Fruit fly (Drosophila melanogaster) whole organism, adult: ENCODE measurements around the gene CG43185.

Source experiments
- CG11617 ChIP-seq: fragments of 200-800 bp; sonication (Bioruptor generic); optimal IDR thresholded peaks from 2 replicates; lab custom pipeline; 2017; ENCODE audit warnings: mild to moderate bottlenecking, missing biosample characterization, missing genetic modification reagents, missing genetic modification characterization
- CG12768 ChIP-seq: fragments of 200-800 bp; sonication (Bioruptor generic); optimal IDR thresholded peaks from 2 replicates; lab custom pipeline; 2017; ENCODE audit warnings: missing biosample characterization, missing genetic modification characterization, mild to moderate bottlenecking, moderate library complexity, missing genetic modification reagents
- CG14711 ChIP-seq: fragments of 200-800 bp; sonication (Bioruptor generic); optimal IDR thresholded peaks from 2 replicates; lab custom pipeline; 2018; ENCODE audit warnings: missing biosample characterization, mild to moderate bottlenecking, missing genetic modification characterization, moderate library complexity
- CG1620 ChIP-seq: fragments of 200-800 bp; sonication (Bioruptor generic); optimal IDR thresholded peaks from 2 replicates; lab custom pipeline; 2016; ENCODE audit warnings: missing biosample characterization, missing genetic modification characterization
- CG33017 ChIP-seq: fragments of 200-800 bp; sonication (Bioruptor generic); optimal IDR thresholded peaks from 2 replicates; lab custom pipeline; 2018; ENCODE audit warnings: missing biosample characterization, mild to moderate bottlenecking, missing genetic modification characterization, moderate library complexity
- CG5204 ChIP-seq: fragments of 200-800 bp; sonication (Bioruptor generic); optimal IDR thresholded peaks from 2 replicates; lab custom pipeline; 2016; ENCODE audit warnings: missing biosample characterization, missing genetic modification characterization
- CG7045 ChIP-seq: fragments of 200-800 bp; sonication (Bioruptor generic); optimal IDR thresholded peaks from 2 replicates; lab custom pipeline; 2017; ENCODE audit warnings: missing biosample characterization, mild to moderate bottlenecking, missing genetic modification characterization
- CG7101 ChIP-seq: fragments of 200-800 bp; sonication (Bioruptor generic); optimal IDR thresholded peaks from 2 replicates; lab custom pipeline; 2018; ENCODE audit warnings: missing biosample characterization, mild to moderate bottlenecking, missing genetic modification characterization, moderate library complexity
- Clk ChIP-seq: fragments of 200-800 bp; sonication (Bioruptor generic); optimal IDR thresholded peaks from 2 replicates; lab custom pipeline; 2017; ENCODE audit warnings: missing biosample characterization, missing genetic modification characterization
- Crg-1 ChIP-seq: fragments of 200-800 bp; sonication (Bioruptor generic); optimal IDR thresholded peaks from 2 replicates; lab custom pipeline; 2016; ENCODE audit warnings: missing biosample characterization, missing genetic modification characterization
- Hr96 ChIP-seq: fragments of 200-800 bp; sonication (Bioruptor generic); optimal IDR thresholded peaks from 2 replicates; lab custom pipeline; 2016; ENCODE audit warnings: missing biosample characterization, missing genetic modification characterization
- Mnt ChIP-seq: fragments of 200-800 bp; sonication (Bioruptor generic); optimal IDR thresholded peaks from 2 replicates; lab custom pipeline; 2016; ENCODE audit warnings: missing biosample characterization, mild to moderate bottlenecking, missing genetic modification characterization
- bab1 ChIP-seq: fragments of 200-800 bp; sonication (Bioruptor generic); optimal IDR thresholded peaks from 3 replicates; lab custom pipeline; 2019; ENCODE audit warnings: missing biosample characterization, mild to moderate bottlenecking, missing genetic modification characterization, moderate library complexity
- cic ChIP-seq: fragments of 200-800 bp; sonication (Bioruptor generic); optimal IDR thresholded peaks from 2 replicates; lab custom pipeline; 2017; ENCODE audit warnings: missing biosample characterization, mild to moderate bottlenecking, missing genetic modification characterization, moderate library complexity
- cnc ChIP-seq, 2 experiments: fragments of >200 bp; optimal IDR thresholded peaks; 2 replicates each; lab custom pipeline; 2017
- kay ChIP-seq: fragments of 200-800 bp; sonication (Bioruptor generic); peaks from one replicate; lab custom pipeline; 2016; ENCODE audit warnings: missing biosample characterization, missing genetic modification characterization, borderline replicate concordance
- ovo ChIP-seq: fragments of 200-800 bp; sonication (Bioruptor generic); optimal IDR thresholded peaks from 2 replicates; lab custom pipeline; 2016; ENCODE audit warnings: missing biosample characterization, missing genetic modification characterization
- pad ChIP-seq: fragments of 200-800 bp; sonication (Bioruptor generic); optimal IDR thresholded peaks from 3 replicates; lab custom pipeline; 2017; ENCODE audit warnings: missing biosample characterization, missing genetic modification characterization, mild to moderate bottlenecking, moderate library complexity, missing genetic modification reagents
- tj ChIP-seq: fragments of 200-800 bp; sonication (Bioruptor generic); optimal IDR thresholded peaks from 3 replicates; lab custom pipeline; 2017; ENCODE audit warnings: missing biosample characterization, mild to moderate bottlenecking, missing genetic modification characterization, moderate library complexity
- toe ChIP-seq: fragments of 200-800 bp; sonication (Bioruptor generic); optimal IDR thresholded peaks from 2 replicates; lab custom pipeline; 2016; ENCODE audit warnings: missing biosample characterization, missing genetic modification characterization

The CG43185 gene

dm6 chr2L:5893796-5894195, 9.1 kb downstream of the CG43185 start, which contains the start of gene Acp26Aa:
Acp26Aa (minus strand) TSS chr2L:5893896.
- no peak for TF ChIP-seq CG14711
- TF ChIP-seq tj (GFP tag; lab: Kevin White, UChicago), result peak; percentile 68

dm6 chr2L:5894533-5894932, 9.8 kb downstream of the CG43185 start:
- no peak for TF ChIP-seq CG14711
- TF ChIP-seq cic (GFP tag; lab: Kevin White, UChicago), result no peak
- no peak for TF ChIP-seq bab1 (GFP tag; lab: Kevin White, UChicago)

- no peak for TF ChIP-seq Mnt
- peak; percentile 98 for TF ChIP-seq tj (GFP tag; lab: Kevin White, UChicago)
- TF ChIP-seq cic (GFP tag; lab: Kevin White, UChicago), result peak; percentile 31
- peak; percentile 29 for TF ChIP-seq bab1 (GFP tag; lab: Kevin White, UChicago)
- TF ChIP-seq CG12768 (GFP tag; lab: Kevin White, UChicago), result no peak
Measured at dm6 chr2L:5899170-5899708, 14.6 kb downstream of the CG43185 start.

- TF ChIP-seq Clk, result no peak
- TF ChIP-seq Hr96, result no peak
- no peak for TF ChIP-seq bab1 (GFP tag; lab: Kevin White, UChicago)
- TF ChIP-seq CG33017, result no peak
- TF ChIP-seq Mnt, result no peak
- TF ChIP-seq Crg-1 (GFP tag; lab: Kevin White, UChicago), result no peak
- TF ChIP-seq CG7101, result no peak
- no peak for TF ChIP-seq CG12768 (GFP tag; lab: Kevin White, UChicago)
- no peak for TF ChIP-seq kay (GFP tag; lab: Kevin White, UChicago)
- no peak for TF ChIP-seq tj (GFP tag; lab: Kevin White, UChicago)
- no peak for TF ChIP-seq CG7045
- no peak for TF ChIP-seq CG14711
- TF ChIP-seq CG5204 (GFP tag; lab: Kevin White, UChicago), result no peak
- no peak for TF ChIP-seq pad (GFP tag; lab: Kevin White, UChicago)
- TF ChIP-seq CG1620 (GFP tag; lab: Kevin White, UChicago), result no peak
- no peak for TF ChIP-seq CG11617
- TF ChIP-seq cnc (optimal IDR thresholded peaks at IDR 0.05; lab: Kevin White, UChicago), result no peak
- TF ChIP-seq cic (GFP tag; lab: Kevin White, UChicago), result no peak
Measured at dm6 chr2L:5901553-5901952, 16.9 kb downstream of the CG43185 start.

- TF ChIP-seq toe (GFP tag; lab: Kevin White, UChicago) (no peak), cnc (optimal IDR thresholded peaks at IDR 0.05; lab: Kevin White, UChicago) (no peak), CG7101 (no peak), CG11617 (no peak), pad (GFP tag; lab: Kevin White, UChicago) (no peak), ovo (no peak), CG14711 (no peak)
Measured at dm6 chr2L:5902898-5903297, 18.2 kb downstream of the CG43185 start.

DNA sequence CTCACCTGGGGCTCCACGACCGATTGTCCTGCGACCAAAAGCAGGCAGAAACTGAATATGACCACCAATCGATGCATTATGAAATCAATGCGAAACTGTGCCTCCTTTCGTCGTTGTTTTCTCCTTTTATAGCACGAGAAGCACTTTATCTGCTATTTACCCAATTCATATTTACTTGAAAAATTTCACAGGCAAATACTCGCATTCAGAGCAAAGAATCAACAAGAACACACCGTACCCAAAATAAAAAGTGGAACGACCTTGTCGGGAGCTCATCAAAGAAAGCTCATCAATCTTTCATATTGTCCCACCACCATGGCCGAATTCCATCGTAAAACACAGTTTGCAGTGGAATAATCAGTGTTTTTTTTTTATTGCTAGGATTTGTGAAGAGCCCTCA, 19.9 kb downstream of the CG43185 start, which contains the start of gene CG9021:
TSS of gene CG9021 (minus strand) at position 105 of the 400 bp plus-strand sequence.
- TF ChIP-seq Mnt (no peak), Crg-1 (GFP tag; lab: Kevin White, UChicago) (no peak), tj (GFP tag; lab: Kevin White, UChicago) (no peak), CG12768 (GFP tag; lab: Kevin White, UChicago) (no peak), CG14711 (no peak), kay (GFP tag; lab: Kevin White, UChicago) (no peak), bab1 (GFP tag; lab: Kevin White, UChicago) (no peak), CG7045 (no peak)

DNA sequence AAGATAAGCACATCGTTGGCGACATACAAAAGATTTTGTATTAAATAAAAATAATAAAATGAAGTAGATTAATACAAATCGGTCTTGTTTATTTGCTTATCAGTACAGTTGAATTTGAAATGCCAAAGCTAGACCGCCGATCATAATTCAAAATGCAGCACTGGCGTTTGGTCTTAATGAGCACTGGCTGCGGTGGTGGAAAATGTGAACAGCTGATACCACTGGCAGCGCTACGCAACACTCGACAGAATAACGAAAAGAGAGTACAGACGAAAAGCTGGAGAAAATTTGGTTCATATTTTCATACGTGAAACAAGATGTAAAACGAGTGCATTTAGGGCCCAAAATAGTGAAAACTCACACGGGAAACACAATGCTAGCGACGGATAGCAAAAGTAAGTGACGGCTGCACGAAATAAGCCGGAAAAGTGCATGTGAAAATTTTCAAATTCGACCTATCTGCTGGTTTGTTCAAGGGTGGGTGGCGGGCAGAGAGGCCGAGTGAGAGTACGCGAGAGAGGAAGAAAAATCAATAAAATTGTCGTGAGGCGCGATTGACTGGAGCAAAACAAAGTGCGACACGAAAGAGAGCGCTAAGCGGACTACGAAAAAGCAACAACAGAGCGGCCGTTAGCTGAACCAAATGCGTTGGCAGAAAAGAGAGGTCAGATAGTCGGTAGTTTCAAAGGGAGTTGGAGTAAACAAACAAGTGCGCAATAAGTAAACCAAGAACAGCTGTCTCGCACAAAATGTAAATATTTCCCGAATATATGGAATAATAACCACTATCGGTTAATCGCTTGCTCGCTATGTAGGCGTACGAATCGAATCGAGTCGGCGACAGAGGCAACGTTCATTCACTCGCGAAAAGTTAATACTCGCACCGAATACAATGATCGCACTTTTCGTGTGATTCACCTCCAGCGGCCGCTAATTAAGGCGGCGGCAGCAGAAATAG, 22.5 kb downstream of the CG43185 start, which contains the start of gene bchs:
TSS of gene bchs (plus strand) at position 277 of the 958 bp plus-strand sequence.
- TF ChIP-seq kay (GFP tag; lab: Kevin White, UChicago) (peak; percentile 71), CG33017 (no peak), bab1 (GFP tag; lab: Kevin White, UChicago) (peak; percentile 55), CG12768 (GFP tag; lab: Kevin White, UChicago) (peak; percentile 40), Crg-1 (GFP tag; lab: Kevin White, UChicago) (peak; percentile 52), ovo (peak; percentile 82), CG14711 (peak; percentile 27), Mnt (no peak), Clk (no peak), CG7101 (peak; percentile 47), CG5204 (GFP tag; lab: Kevin White, UChicago) (peak; percentile 14), pad (GFP tag; lab: Kevin White, UChicago) (peak; percentile 57), tj (GFP tag; lab: Kevin White, UChicago) (peak; percentile 84), CG7045 (peak; percentile 18), cnc (optimal IDR thresholded peaks at IDR 0.05; lab: Kevin White, UChicago) (no peak), cic (GFP tag; lab: Kevin White, UChicago) (peak; percentile 97), Hr96 (peak; percentile 56), CG11617 (no peak), toe (GFP tag; lab: Kevin White, UChicago) (peak; percentile 9), CG1620 (GFP tag; lab: Kevin White, UChicago) (peak; percentile 58)
